In genomic region chr3R:17067721-17068120, dm6 we compare ENCODE assay signal across 1 fruit fly cellular context.
TF ChIP-seq lines count a peak whose summit lies in the region.

No protein-coding gene starts in this region.

TF ChIP-seq in whole organism, embryonic, 481 proteins besides CTCF, POLR2A, EP300 and RAD21 (continued from another document):
- TF ChIP-seq CG12155 (GFP tag; optimal IDR thresholded peaks at IDR 0.05; lab: Kevin White, UChicago), result no peak
- TF ChIP-seq CG7556 (GFP tag; optimal IDR thresholded peaks at IDR 0.05; lab: Kevin White, UChicago), result no peak
- TF ChIP-seq CG10543 (GFP tag; optimal IDR thresholded peaks at IDR 0.05; lab: Kevin White, UChicago), result peak; percentile 45
- no peak for TF ChIP-seq CG15011 (GFP tag; optimal IDR thresholded peaks at IDR 0.05; lab: Kevin White, UChicago)
- no peak for TF ChIP-seq zen (tag; optimal IDR thresholded peaks at IDR 0.05; lab: Kevin White, UChicago)
- no peak for TF ChIP-seq CG4360 (GFP tag; IDR thresholded peaks at IDR 0.05; lab: Robert Waterston, UW)
- TF ChIP-seq Pdp1 (GFP tag; optimal IDR thresholded peaks at IDR 0.05; lab: Kevin White, UChicago), result peak in 1 of 2 experiments; percentile 98
- TF ChIP-seq unc-4 (GFP tag; IDR thresholded peaks at IDR 0.05; lab: Robert Waterston, UW; ENCODE audit: partially characterized antibody), result 0 out of 2 replicates have a peak, but pooled peaks have one; percentile 17
- no peak for TF ChIP-seq usp (GFP tag; optimal IDR thresholded peaks at IDR 0.05; lab: Kevin White, UChicago)
- no peak for TF ChIP-seq CG8290 (GFP tag; optimal IDR thresholded peaks at IDR 0.05; lab: Kevin White, UChicago)
- TF ChIP-seq CG8290 (tag; optimal IDR thresholded peaks at IDR 0.05; lab: Kevin White, UChicago), result peak in 1 of 2 experiments; percentile 40
- peak; percentile 8 for TF ChIP-seq sug (tag; optimal IDR thresholded peaks at IDR 0.05; lab: Kevin White, UChicago)
- peak; percentile 79 for TF ChIP-seq sd (tag; optimal IDR thresholded peaks at IDR 0.05; lab: Kevin White, UChicago)
- TF ChIP-seq vvl (GFP tag; IDR thresholded peaks at IDR 0.05; lab: Robert Waterston, UW), result peak; percentile 58; the same call in 1 of the 2 replicates
- no peak for TF ChIP-seq Vsx1 (GFP tag; optimal IDR thresholded peaks at IDR 0.05; lab: Kevin White, UChicago)
- TF ChIP-seq CG12236 (GFP tag; optimal IDR thresholded peaks at IDR 0.05; lab: Kevin White, UChicago), result no peak
- no peak for TF ChIP-seq CG10267 (tag; optimal IDR thresholded peaks at IDR 0.05; lab: Kevin White, UChicago)
- TF ChIP-seq CG13296 (GFP tag; optimal IDR thresholded peaks at IDR 0.05; lab: Kevin White, UChicago), result peak; percentile 8
- TF ChIP-seq mirr (GFP tag; optimal IDR thresholded peaks at IDR 0.05; lab: Kevin White, UChicago), result peak; percentile 44
- no peak for TF ChIP-seq sisA (GFP tag; IDR thresholded peaks at IDR 0.05; lab: Robert Waterston, UW)
